Fruit fly (Drosophila melanogaster) whole organism, prepupa: ENCODE results near the gene Mhc.

Experiments used
- CG10631 ChIP-seq: fragments of 200-800 bp; sonication (Bioruptor generic); optimal IDR thresholded peaks from 2 replicates; lab custom pipeline; 2016; ENCODE audit warnings: missing biosample characterization, missing genetic modification characterization
- CG10669 ChIP-seq: fragments of 200-800 bp; sonication (Bioruptor generic); optimal IDR thresholded peaks from 3 replicates; lab custom pipeline; 2018; ENCODE audit warnings: missing biosample characterization, mild to moderate bottlenecking, missing genetic modification characterization, moderate library complexity
- CG11294 ChIP-seq: fragments of 200-800 bp; sonication (Bioruptor generic); IDR thresholded peaks from 2 replicates; pipeline ENCODE4 v1.3.6; 2022; ENCODE audit warnings: missing biosample characterization, missing genetic modification characterization
- CG11762 ChIP-seq: fragments of 200-800 bp; sonication (Bioruptor generic); optimal IDR thresholded peaks from 3 replicates; lab custom pipeline; 2016; ENCODE audit warnings: missing biosample characterization, missing genetic modification characterization; ENCODE audit not compliant: insufficient read depth
- CG11902 ChIP-seq: fragments of 200-800 bp; sonication (Bioruptor generic); optimal IDR thresholded peaks from 3 replicates; lab custom pipeline; 2016; ENCODE audit warnings: missing biosample characterization, missing genetic modification characterization
- CG15336 ChIP-seq: fragments of 200-800 bp; sonication (Bioruptor generic); IDR thresholded peaks from 2 replicates; pipeline ENCODE4 v1.3.6; 2022; ENCODE audit warnings: missing biosample characterization, missing genetic modification characterization
- CG1621 ChIP-seq: fragments of 200-800 bp; sonication (Bioruptor generic); optimal IDR thresholded peaks from 3 replicates; lab custom pipeline; 2018; ENCODE audit warnings: missing biosample characterization, mild to moderate bottlenecking, missing genetic modification characterization
- CG3032 ChIP-seq: fragments of 200-800 bp; optimal IDR thresholded peaks from 2 replicates; lab custom pipeline; 2019; ENCODE audit warnings: missing biosample characterization, mild to moderate bottlenecking, missing genetic modification characterization, moderate library complexity
- CG31627 ChIP-seq: fragments of 200-800 bp; sonication (Bioruptor generic); optimal IDR thresholded peaks from 3 replicates; lab custom pipeline; 2016; ENCODE audit warnings: missing biosample characterization, missing genetic modification characterization
- CG32006 ChIP-seq: fragments of 200-800 bp; sonication (Bioruptor generic); optimal IDR thresholded peaks from 3 replicates; lab custom pipeline; 2017; ENCODE audit warnings: missing biosample characterization, mild to moderate bottlenecking, missing genetic modification characterization
- CG3919 ChIP-seq: fragments of 200-800 bp; sonication (Bioruptor generic); optimal IDR thresholded peaks from 3 replicates; lab custom pipeline; 2016; ENCODE audit warnings: missing biosample characterization, missing genetic modification characterization
- CG4318 ChIP-seq: fragments of 200-800 bp; sonication (Bioruptor generic); optimal IDR thresholded peaks from 3 replicates; lab custom pipeline; 2017; ENCODE audit warnings: missing biosample characterization, mild to moderate bottlenecking, missing genetic modification characterization
- CG6163 ChIP-seq: fragments of 200-800 bp; sonication (Bioruptor generic); IDR thresholded peaks from 3 replicates; pipeline ENCODE4 v1.3.6; 2022; ENCODE audit warnings: missing biosample characterization, missing genetic modification characterization
- CG6792 ChIP-seq: fragments of 200-800 bp; sonication (Bioruptor generic); optimal IDR thresholded peaks from 3 replicates; lab custom pipeline; 2016; ENCODE audit warnings: missing biosample characterization, missing genetic modification characterization
- CG6808 ChIP-seq: fragments of 200-800 bp; sonication (Bioruptor generic); optimal IDR thresholded peaks from 3 replicates; lab custom pipeline; 2017; ENCODE audit warnings: missing biosample characterization, missing genetic modification characterization, mild to moderate bottlenecking, moderate library complexity, missing genetic modification reagents
- CG8119 ChIP-seq: fragments of 200-800 bp; sonication (Bioruptor generic); IDR thresholded peaks from 3 replicates; pipeline ENCODE4 v1.3.6; 2022; ENCODE audit warnings: missing biosample characterization, missing genetic modification characterization
- CG8319 ChIP-seq: fragments of 200-800 bp; sonication (Bioruptor generic); optimal IDR thresholded peaks from 3 replicates; lab custom pipeline; 2016; ENCODE audit warnings: missing biosample characterization, missing genetic modification characterization
- CG8632 ChIP-seq: fragments of 200-800 bp; sonication (Bioruptor generic); optimal IDR thresholded peaks from 3 replicates; lab custom pipeline; 2016; ENCODE audit warnings: missing biosample characterization, missing genetic modification characterization
- CG9139 ChIP-seq: fragments of 200-800 bp; sonication (Bioruptor generic); optimal IDR thresholded peaks from 3 replicates; lab custom pipeline; 2017; ENCODE audit warnings: missing biosample characterization, mild to moderate bottlenecking, missing genetic modification characterization
- Eip78C ChIP-seq: fragments of 200-800 bp; sonication (Bioruptor generic); peaks from one replicate; lab custom pipeline; 2016; ENCODE audit warnings: missing biosample characterization, missing genetic modification characterization
- Eip93F ChIP-seq: fragments of 200-800 bp; sonication (Bioruptor generic); optimal IDR thresholded peaks from 2 replicates; lab custom pipeline; 2016; ENCODE audit warnings: missing biosample characterization, mild to moderate bottlenecking, missing genetic modification characterization
- Ets21C ChIP-seq: fragments of 200-800 bp; sonication (Bioruptor generic); optimal IDR thresholded peaks from 3 replicates; lab custom pipeline; 2016; ENCODE audit warnings: missing biosample characterization, missing genetic modification characterization
- Ets96B ChIP-seq: fragments of 200-800 bp; optimal IDR thresholded peaks from 2 replicates; lab custom pipeline; 2019; ENCODE audit warnings: missing biosample characterization, mild to moderate bottlenecking, missing genetic modification characterization, moderate library complexity
- Gug ChIP-seq: fragments of 200-800 bp; sonication (Bioruptor generic); IDR thresholded peaks from 2 replicates; pipeline ENCODE4 v1.3.6; 2022; ENCODE audit warnings: missing biosample characterization, missing genetic modification characterization
- Hr38 ChIP-seq: sonication (Bioruptor generic); optimal IDR thresholded peaks from 2 replicates; lab custom pipeline; 2016; ENCODE audit warnings: missing biosample characterization, missing genetic modification characterization
- Hr39 ChIP-seq: fragments of 200-800 bp; sonication (Bioruptor generic); optimal IDR thresholded peaks from 2 replicates; lab custom pipeline; 2016; ENCODE audit warnings: missing biosample characterization, missing genetic modification characterization
- Hr4 ChIP-seq: fragments of 200-800 bp; sonication (Bioruptor generic); optimal IDR thresholded peaks from 3 replicates; lab custom pipeline; 2016; ENCODE audit warnings: missing biosample characterization, missing genetic modification characterization
- Lpt ChIP-seq: fragments of 200-800 bp; sonication (Bioruptor generic); optimal IDR thresholded peaks from 3 replicates; lab custom pipeline; 2016; ENCODE audit warnings: missing biosample characterization, missing genetic modification characterization
- Met ChIP-seq: fragments of 200-800 bp; sonication (Bioruptor generic); optimal IDR thresholded peaks from 3 replicates; lab custom pipeline; 2016; ENCODE audit warnings: missing biosample characterization, missing genetic modification characterization
- OdsH ChIP-seq: fragments of 200-800 bp; sonication (Bioruptor generic); optimal IDR thresholded peaks from 3 replicates; lab custom pipeline; 2016; ENCODE audit warnings: missing biosample characterization, missing genetic modification characterization
- Smox ChIP-seq: fragments of 200-800 bp; sonication (Bioruptor generic); optimal IDR thresholded peaks from 3 replicates; lab custom pipeline; 2016; ENCODE audit warnings: missing biosample characterization, missing genetic modification characterization
- Sox102F ChIP-seq: fragments of 200-800 bp; sonication (Bioruptor generic); optimal IDR thresholded peaks from 2 replicates; lab custom pipeline; 2016; ENCODE audit warnings: missing biosample characterization, mild to moderate bottlenecking, missing genetic modification characterization
- Sox14 ChIP-seq: fragments of 200-800 bp; sonication (Bioruptor generic); optimal IDR thresholded peaks from 3 replicates; lab custom pipeline; 2016; ENCODE audit warnings: missing biosample characterization, missing genetic modification characterization
- Sox15 ChIP-seq: fragments of 200-800 bp; sonication (Bioruptor generic); optimal IDR thresholded peaks from 3 replicates; lab custom pipeline; 2016; ENCODE audit warnings: missing biosample characterization, missing genetic modification characterization
- achi ChIP-seq: fragments of 200-800 bp; sonication (Bioruptor generic); optimal IDR thresholded peaks from 3 replicates; lab custom pipeline; 2016; ENCODE audit warnings: missing biosample characterization, missing genetic modification characterization
- cyc ChIP-seq: fragments of 200-800 bp; sonication (Bioruptor generic); optimal IDR thresholded peaks from 3 replicates; lab custom pipeline; 2016; ENCODE audit warnings: missing biosample characterization, missing genetic modification characterization
- dsx ChIP-seq: fragments of 200-800 bp; optimal IDR thresholded peaks from 3 replicates; lab custom pipeline; 2019; ENCODE audit warnings: missing biosample characterization, mild to moderate bottlenecking, missing genetic modification characterization, moderate library complexity; ENCODE audit not compliant: poor library complexity, severe bottlenecking
- eg ChIP-seq: fragments of 200-800 bp; sonication (Bioruptor generic); IDR thresholded peaks from 3 replicates; pipeline ENCODE4 v1.3.6; 2022; ENCODE audit warnings: missing biosample characterization, missing genetic modification characterization
- esn ChIP-seq: fragments of 200-800 bp; sonication (Bioruptor generic); optimal IDR thresholded peaks from 2 replicates; lab custom pipeline; 2016; ENCODE audit warnings: missing biosample characterization, mild to moderate bottlenecking, missing genetic modification characterization, moderate library complexity
- fd59A ChIP-seq: fragments of 200-800 bp; sonication (Bioruptor generic); optimal IDR thresholded peaks from 2 replicates; lab custom pipeline; 2017; ENCODE audit warnings: missing biosample characterization, mild to moderate bottlenecking, missing genetic modification characterization, missing genetic modification reagents
- fd85E ChIP-seq: fragments of 200-800 bp; sonication (Bioruptor generic); optimal IDR thresholded peaks from 3 replicates; lab custom pipeline; 2016; ENCODE audit warnings: missing biosample characterization, missing genetic modification characterization
- fkh ChIP-seq: fragments of 200-800 bp; sonication (Bioruptor generic); optimal IDR thresholded peaks from 3 replicates; lab custom pipeline; 2017; ENCODE audit warnings: missing biosample characterization, mild to moderate bottlenecking, missing genetic modification characterization, moderate library complexity
- lz ChIP-seq: fragments of 200-800 bp; sonication (Bioruptor generic); optimal IDR thresholded peaks from 3 replicates; lab custom pipeline; 2016; ENCODE audit warnings: missing biosample characterization, missing genetic modification characterization
- net ChIP-seq: fragments of 200-800 bp; sonication (Bioruptor generic); optimal IDR thresholded peaks from 3 replicates; lab custom pipeline; 2016; ENCODE audit warnings: missing biosample characterization, missing genetic modification characterization
- pdm3 ChIP-seq: fragments of 200-800 bp; sonication (Bioruptor generic); optimal IDR thresholded peaks from 3 replicates; lab custom pipeline; 2016; ENCODE audit warnings: missing biosample characterization, missing genetic modification characterization
- spab ChIP-seq: fragments of 200-800 bp; sonication (Bioruptor generic); optimal IDR thresholded peaks from 2 replicates; lab custom pipeline; 2017; ENCODE audit warnings: missing biosample characterization, mild to moderate bottlenecking, missing genetic modification characterization, missing genetic modification reagents
- ss ChIP-seq, 2 experiments: fragments of 200-800 bp; sonication (Bioruptor generic); optimal IDR thresholded peaks; 2 replicates in 1 of 2; 3 replicates in 1 of 2; lab custom pipeline; 2017 to 2018; ENCODE audit warnings: mild to moderate bottlenecking in 2 of 2, missing biosample characterization in 2 of 2, missing genetic modification characterization in 2 of 2, moderate library complexity in 1 of 2
- svp ChIP-seq: fragments of 200-800 bp; sonication (Bioruptor generic); peaks from one replicate; lab custom pipeline; 2016; ENCODE audit warnings: missing biosample characterization, missing genetic modification characterization
- topi ChIP-seq: fragments of 200-800 bp; sonication (Bioruptor generic); optimal IDR thresholded peaks from 3 replicates; lab custom pipeline; 2016; ENCODE audit warnings: missing biosample characterization, missing genetic modification characterization
- vri ChIP-seq: fragments of 200-800 bp; sonication (Bioruptor generic); optimal IDR thresholded peaks from 3 replicates; lab custom pipeline; 2016; ENCODE audit warnings: missing biosample characterization, mild to moderate bottlenecking, missing genetic modification characterization

The Mhc gene

dm6 chr2L:16720707-16721700 is 45.4 kb upstream of the Mhc start:
- TF ChIP-seq CG3032 (tag; lab: Kevin White, UChicago) = peak; percentile 94
- peak; percentile 93 for TF ChIP-seq Sox14 (GFP tag; lab: Kevin White, UChicago)
- peak; percentile 97 for TF ChIP-seq eg (GFP tag; lab: Robert Waterston, UW)
- peak; percentile 97 for TF ChIP-seq net (GFP tag; lab: Kevin White, UChicago)
- peak; percentile 97 for TF ChIP-seq CG6163 (GFP tag; lab: Robert Waterston, UW)
- TF ChIP-seq Lpt = peak; percentile 94
- peak; percentile 99 for TF ChIP-seq svp (GFP tag; lab: Kevin White, UChicago)
- TF ChIP-seq Eip78C (GFP tag; lab: Kevin White, UChicago) = peak; percentile 99
- TF ChIP-seq fkh (GFP tag; lab: Kevin White, UChicago) = peak; percentile 49
- peak; percentile 89 for TF ChIP-seq fd59A (GFP tag; lab: Kevin White, UChicago)
- TF ChIP-seq CG10669 (GFP tag; lab: Kevin White, UChicago) = peak; percentile 95
- peak; percentile 97 for TF ChIP-seq CG8119
- no peak for TF ChIP-seq Hr38 (GFP tag; lab: Kevin White, UChicago)
- peak; percentile 96 for TF ChIP-seq cyc (GFP tag; lab: Kevin White, UChicago)
- TF ChIP-seq CG8319 (GFP tag; lab: Kevin White, UChicago) = peak; percentile 96
- TF ChIP-seq Gug (GFP tag; lab: Robert Waterston, UW) = peak; percentile 97
- TF ChIP-seq pdm3 = peak; percentile 96
- peak; percentile 98 for TF ChIP-seq Met (GFP tag; lab: Kevin White, UChicago)
- peak; percentile 94 for TF ChIP-seq CG11902 (GFP tag; lab: Kevin White, UChicago)
- peak; percentile 95 to 96 for TF ChIP-seq ss (GFP tag; optimal IDR thresholded peaks at IDR 0.05; lab: Kevin White, UChicago)
- TF ChIP-seq Sox15 (GFP tag; lab: Kevin White, UChicago) = peak; percentile 92
- peak; percentile 91 for TF ChIP-seq CG9139 (GFP tag; lab: Kevin White, UChicago)
- peak; percentile 84 for TF ChIP-seq fd85E
- TF ChIP-seq esn (GFP tag; lab: Kevin White, UChicago) = peak; percentile 98
- TF ChIP-seq Ets96B (tag; lab: Kevin White, UChicago) = peak; percentile 96
- peak; percentile 96 for TF ChIP-seq Sox102F (GFP tag; lab: Kevin White, UChicago)
- TF ChIP-seq Ets21C (GFP tag; lab: Kevin White, UChicago) = peak; percentile 92
- TF ChIP-seq Eip93F (GFP tag; lab: Kevin White, UChicago) = peak; percentile 95
- peak; percentile 97 for TF ChIP-seq achi (GFP tag; lab: Kevin White, UChicago)
- peak; percentile 95 for TF ChIP-seq CG32006 (GFP tag; lab: Kevin White, UChicago)
- TF ChIP-seq vri (GFP tag; lab: Kevin White, UChicago) = peak; percentile 98
- TF ChIP-seq CG31627 (GFP tag; lab: Kevin White, UChicago) = peak; percentile 95
- no peak for TF ChIP-seq CG4318
- peak; percentile 97 for TF ChIP-seq Hr4
- TF ChIP-seq CG6808 (GFP tag; lab: Kevin White, UChicago) = peak; percentile 91
- TF ChIP-seq CG11294 (GFP tag; lab: Robert Waterston, UW) = peak; percentile 94
- peak; percentile 97 for TF ChIP-seq CG15336 (GFP tag; lab: Robert Waterston, UW)
- TF ChIP-seq CG6792 (GFP tag; lab: Kevin White, UChicago) = peak; percentile 94
- TF ChIP-seq CG1621 (tag; lab: Kevin White, UChicago) = peak; percentile 87
- peak; percentile 97 for TF ChIP-seq OdsH (GFP tag; lab: Kevin White, UChicago)
- TF ChIP-seq CG11762 (GFP tag; lab: Kevin White, UChicago) = peak; percentile 97
- peak; percentile 98 for TF ChIP-seq topi (GFP tag; lab: Kevin White, UChicago)
- TF ChIP-seq dsx (GFP tag; lab: Kevin White, UChicago) = peak; percentile 94
- peak; percentile 95 for TF ChIP-seq Hr39 (GFP tag; lab: Kevin White, UChicago)
- peak; percentile 95 for TF ChIP-seq lz
- peak; percentile 95 for TF ChIP-seq CG8632 (GFP tag; lab: Kevin White, UChicago)
- TF ChIP-seq CG10631 = peak; percentile 97
- TF ChIP-seq spab (GFP tag; lab: Kevin White, UChicago) = peak; percentile 92
- peak; percentile 96 for TF ChIP-seq Smox
- peak; percentile 98 for TF ChIP-seq CG3919 (GFP tag; lab: Kevin White, UChicago)
